Worm (Caenorhabditis elegans): Measurements from ENCODE around the gene srw-124.

DNA sequence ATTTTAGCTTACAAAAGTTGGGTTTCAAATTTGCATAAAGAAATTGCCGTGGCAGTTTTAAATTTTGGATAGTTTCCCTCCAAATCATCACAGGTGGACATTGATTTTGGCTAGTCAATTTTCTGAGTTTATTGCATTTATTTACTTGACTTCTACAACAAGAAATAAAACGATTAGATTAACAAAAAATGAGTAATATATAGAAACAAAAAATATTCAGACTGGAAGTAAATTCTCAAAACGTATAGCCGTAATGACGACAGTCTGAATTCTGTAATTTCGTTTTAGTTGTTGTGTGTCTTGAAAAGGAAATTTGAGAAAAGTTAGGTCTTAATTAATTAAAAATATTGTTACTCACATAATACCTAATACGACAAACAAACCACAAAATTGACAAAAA lies 37.9 kb upstream of the srw-124 start, which contains the start of gene srw-141:
- TF ChIP-seq dao-5 (tag; optimal IDR thresholded peaks at IDR 0.05) (no peak), him-1 (tag; optimal IDR thresholded peaks at IDR 0.05) (no peak), W03F9.2 (tag; optimal IDR thresholded peaks at IDR 0.05) (no peak)
